Fruit fly (Drosophila melanogaster) ovary, adult (tissue): ENCODE measurements around the gene Neurochondrin.

Experiments used
- CG17801 ChIP-seq: fragments of 200-800 bp; optimal IDR thresholded peaks from 2 replicates; lab custom pipeline; 2019; ENCODE audit warnings: missing biosample characterization, mild to moderate bottlenecking, missing genetic modification characterization, moderate library complexity; ENCODE audit not compliant: partially characterized antibody

Gene Neurochondrin

dm6 chr3R:6495938-6496337 lies 27.7 kb downstream of the Neurochondrin start:
- no peak for TF ChIP-seq CG17801 (GFP tag; lab: Kevin White, UChicago)

- no peak for TF ChIP-seq CG17801 (GFP tag; lab: Kevin White, UChicago)
These were observed 36.2 kb downstream of the Neurochondrin start for dm6 chr3R:6504408-6504807.
